Fruit fly (Drosophila melanogaster): ENCODE data around the gene Adi1.

DNA sequence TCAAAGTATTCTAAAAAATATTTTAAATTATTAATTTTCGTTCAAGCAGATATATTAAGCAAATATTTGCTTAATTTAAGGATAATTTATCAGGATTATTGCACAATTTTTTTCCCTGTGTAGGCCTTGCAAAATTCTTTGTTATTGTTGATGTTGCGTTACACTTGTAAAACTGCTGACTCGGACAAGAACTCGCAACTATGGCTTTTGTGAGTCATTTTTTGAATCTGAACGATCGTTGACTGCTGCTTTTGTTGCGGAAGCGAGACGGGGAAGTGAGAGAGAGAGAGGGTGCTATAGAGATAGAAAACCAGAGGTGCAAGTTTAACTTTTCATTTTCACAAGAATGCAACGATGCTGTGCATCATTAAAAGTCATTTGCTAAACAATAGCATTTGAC lies 10.7 kb upstream of the Adi1 start:
- TF ChIP-seq CG13296 (GFP tag; optimal IDR thresholded peaks at IDR 0.05): no peak
- TF ChIP-seq CG11398 (GFP tag; optimal IDR thresholded peaks at IDR 0.05): no peak
- TF ChIP-seq CG17359 (tag; optimal IDR thresholded peaks at IDR 0.05): no peak
- TF ChIP-seq CTCF (GFP tag; optimal IDR thresholded peaks at IDR 0.05): no peak
